Fruit fly (Drosophila melanogaster): ENCODE data around the gene Nup154.

The Nup154 gene

dm6 chr2L:10987370-10987853 lies 17.2 kb upstream of the Nup154 start, which contains the start of the genes piwi and CG12253 (continued):
- TF ChIP-seq CG15011 (GFP tag; optimal IDR thresholded peaks at IDR 0.05) (no peak), p53 (GFP tag; optimal IDR thresholded peaks at IDR 0.05) (no peak), CG10267 (tag; optimal IDR thresholded peaks at IDR 0.05) (peak; percentile 71), CG11696 (GFP tag; IDR thresholded peaks at IDR 0.05) (no peak), D19A (tag; optimal IDR thresholded peaks at IDR 0.05) (peak; percentile 70), CG8359 (GFP tag; optimal IDR thresholded peaks at IDR 0.05; ENCODE audit: borderline replicate concordance) (no peak), ewg (GFP tag; optimal IDR thresholded peaks at IDR 0.05) (peak; percentile 64), TFAM (GFP tag; optimal IDR thresholded peaks at IDR 0.05) (no peak), CHES-1-like (GFP tag; optimal IDR thresholded peaks at IDR 0.05) (peak; percentile 32), CG13894 (tag; optimal IDR thresholded peaks at IDR 0.05) (no peak), CG12104 (GFP tag; optimal IDR thresholded peaks at IDR 0.05) (peak; percentile 19), sens (GFP tag) (peak; percentile 71), B-H2 (GFP tag; optimal IDR thresholded peaks at IDR 0.05) (no peak), cas (GFP tag; IDR thresholded peaks at IDR 0.05) (no peak), bowl (GFP tag; IDR thresholded peaks at IDR 0.05) (no peak), CG10321 (GFP tag; IDR thresholded peaks at IDR 0.05) (no peak), Nf-YC (tag; optimal IDR thresholded peaks at IDR 0.05) (no peak), Awh (GFP tag; IDR thresholded peaks at IDR 0.05) (no peak), CG33213 (GFP tag; optimal IDR thresholded peaks at IDR 0.05) (no peak), dan (GFP tag; IDR thresholded peaks at IDR 0.05) (no peak), maf-S (GFP tag; optimal IDR thresholded peaks at IDR 0.05) (no peak), CG10462 (GFP tag; optimal IDR thresholded peaks at IDR 0.05) (peak; percentile 8), D19B (GFP tag; optimal IDR thresholded peaks at IDR 0.05) (no peak), Sry-δ (GFP tag; optimal IDR thresholded peaks at IDR 0.05) (no peak), CG7556 (GFP tag; optimal IDR thresholded peaks at IDR 0.05) (no peak), sug (tag; optimal IDR thresholded peaks at IDR 0.05) (peak; percentile 56), CG42726 (GFP tag; IDR thresholded peaks at IDR 0.05; ENCODE audit: partially characterized antibody) (no peak), ab (GFP tag; optimal IDR thresholded peaks at IDR 0.05) (no peak), HLH4C (GFP tag; IDR thresholded peaks at IDR 0.05; ENCODE audit: partially characterized antibody) (no peak), lov (optimal IDR thresholded peaks at IDR 0.05) (no peak), lov (GFP tag; IDR thresholded peaks at IDR 0.05) (no peak), CG8924 (tag; optimal IDR thresholded peaks at IDR 0.05) (peak; percentile 89), CG10959 (GFP tag; IDR thresholded peaks at IDR 0.05) (peak; percentile 33; the same call in 1 of the 2 replicates), sd (tag; optimal IDR thresholded peaks at IDR 0.05) (no peak), CG43689 (GFP tag; IDR thresholded peaks at IDR 0.05) (peak; percentile 62; the same call in 1 of the 2 replicates), Abd-B (GFP tag; optimal IDR thresholded peaks at IDR 0.05) (no peak), CG32772 (GFP tag; IDR thresholded peaks at IDR 0.05) (no peak), Elba2 (GFP tag; optimal IDR thresholded peaks at IDR 0.05) (no peak), Lim3 (GFP tag; IDR thresholded peaks at IDR 0.05) (0 out of 2 replicates have a peak, but pooled peaks have one; percentile 11), CG2120 (GFP tag; optimal IDR thresholded peaks at IDR 0.05) (peak; percentile 76), Dek (tag; optimal IDR thresholded peaks at IDR 0.05) (no peak), croc (GFP tag; conservative IDR thresholded peaks at IDR 0.05) (no peak), E2f2 (GFP tag; IDR thresholded peaks at IDR 0.05) (peak; percentile 64), nom (GFP tag; optimal IDR thresholded peaks at IDR 0.05) (no peak), lilli (GFP tag; optimal IDR thresholded peaks at IDR 0.05) (peak; percentile 62), CG6813 (GFP tag; optimal IDR thresholded peaks at IDR 0.05) (no peak), unpg (GFP tag; optimal IDR thresholded peaks at IDR 0.05) (peak; percentile 89), NC2β (GFP tag; optimal IDR thresholded peaks at IDR 0.05) (no peak), CG5180 (GFP tag; optimal IDR thresholded peaks at IDR 0.05) (no peak), Dip2 (GFP tag; IDR thresholded peaks at IDR 0.05) (no peak), org-1 (GFP tag; optimal IDR thresholded peaks at IDR 0.05) (peak; percentile 57), CG17359 (tag; optimal IDR thresholded peaks at IDR 0.05) (peak; percentile 40)
